Worm (Caenorhabditis elegans) whole organism, late embryonic: ENCODE data around the gene irld-65.

Source experiments
- K02D7.2 ChIP-seq: sonication (generic microtip); optimal IDR thresholded peaks from 2 replicates; lab custom pipeline; 2017; ENCODE audit warnings: mild to moderate bottlenecking, missing genetic modification characterization, missing compliant biosample characterization
- ahr-1 ChIP-seq: sonication (generic microtip); optimal IDR thresholded peaks from 2 replicates; lab custom pipeline; 2016; ENCODE audit warnings: missing genetic modification characterization, missing compliant biosample characterization
- ceh-18 ChIP-seq: sonication (generic microtip); optimal IDR thresholded peaks from 2 replicates; lab custom pipeline; 2016; ENCODE audit warnings: missing genetic modification characterization, missing compliant biosample characterization
- ceh-19 ChIP-seq: fragments of 200-800 bp; sonication (Bioruptor generic); optimal IDR thresholded peaks from 2 replicates; lab custom pipeline; 2018; ENCODE audit warnings: mild to moderate bottlenecking, missing genetic modification characterization, missing compliant biosample characterization
- ceh-22 ChIP-seq: sonication (generic microtip); optimal IDR thresholded peaks from 2 replicates; lab custom pipeline; 2017; ENCODE audit warnings: missing biosample characterization, missing genetic modification characterization
- ceh-30 ChIP-seq: fragments of 150-350 bp; optimal IDR thresholded peaks from 2 replicates; lab custom pipeline; 2014; ENCODE audit warnings: missing biosample characterization, missing genetic modification characterization
- ceh-45 ChIP-seq: fragments of 200-800 bp; sonication (Bioruptor generic); IDR thresholded peaks from 2 replicates; pipeline ENCODE4 v1.3.6; 2022; ENCODE audit warnings: missing genetic modification reagents, missing genetic modification characterization, missing compliant biosample characterization
- elt-2 ChIP-seq: sonication (generic microtip); optimal IDR thresholded peaks from 2 replicates; lab custom pipeline; 2016; ENCODE audit warnings: missing genetic modification reagents, missing genetic modification characterization, missing compliant biosample characterization
- eyg-1 ChIP-seq: sonication (generic microtip); optimal IDR thresholded peaks from 2 replicates; lab custom pipeline; 2016; ENCODE audit warnings: missing genotype, missing genetic modification characterization, missing compliant biosample characterization
- fkh-10 ChIP-seq: fragments of 150-350 bp; optimal IDR thresholded peaks from 2 replicates; lab custom pipeline; 2014; ENCODE audit warnings: missing biosample characterization, missing genetic modification reagents, missing genetic modification characterization
- nhr-11 ChIP-seq: fragments of 150-350 bp; optimal IDR thresholded peaks from 2 replicates; lab custom pipeline; 2014; ENCODE audit warnings: missing biosample characterization, missing genetic modification characterization
- sox-4 ChIP-seq: sonication (generic microtip); optimal IDR thresholded peaks from 2 replicates; lab custom pipeline; 2017; ENCODE audit warnings: mild to moderate bottlenecking, missing genetic modification characterization, inconsistent platforms, missing compliant biosample characterization

ce11 chrII:2962531-2963164 lies 24.9 kb upstream of the irld-65 start:
- TF ChIP-seq sox-4 (tag; lab: Kevin White, UChicago) (no peak), fkh-10 (no peak), ceh-19 (GFP tag; lab: Kevin White, UChicago) (no peak), ceh-30 (tag; lab: Kevin White, UChicago) (no peak), ceh-45 (GFP tag; lab: Robert Waterston, UW) (no peak), elt-2 (no peak), ceh-22 (tag; lab: Kevin White, UChicago) (no peak), nhr-11 (tag; lab: Kevin White, UChicago) (no peak), ahr-1 (tag; lab: Kevin White, UChicago) (no peak), eyg-1 (no peak), ceh-18 (tag; lab: Kevin White, UChicago) (no peak), K02D7.2 (no peak)
